Fruit fly (Drosophila melanogaster) Kc167 (cell line): Measurements from ENCODE around the gene tgo.

ENCODE experiments used
- Myc ChIP-seq: fragments of >200 bp; optimal IDR thresholded peaks from 2 replicates; lab custom pipeline; 2017; ENCODE audit warnings: missing external identifiers
- Sin3A ChIP-seq: fragments of >200 bp; optimal IDR thresholded peaks from 2 replicates; lab custom pipeline; 2018; ENCODE audit warnings: missing external identifiers
- h ChIP-seq: fragments of >200 bp; optimal IDR thresholded peaks from 3 replicates; lab custom pipeline; 2018; ENCODE audit warnings: missing external identifiers
- insv ChIP-seq: fragments of >200 bp; optimal IDR thresholded peaks from 3 replicates; lab custom pipeline; 2018; ENCODE audit warnings: missing external identifiers
- psq ChIP-seq: fragments of >200 bp; optimal IDR thresholded peaks from 2 replicates; lab custom pipeline; 2017; ENCODE audit warnings: missing external identifiers
- ttk ChIP-seq: sonication (Bioruptor generic); optimal IDR thresholded peaks from 2 replicates; lab custom pipeline; 2017; ENCODE audit warnings: missing external identifiers

tgo gene

DNA sequence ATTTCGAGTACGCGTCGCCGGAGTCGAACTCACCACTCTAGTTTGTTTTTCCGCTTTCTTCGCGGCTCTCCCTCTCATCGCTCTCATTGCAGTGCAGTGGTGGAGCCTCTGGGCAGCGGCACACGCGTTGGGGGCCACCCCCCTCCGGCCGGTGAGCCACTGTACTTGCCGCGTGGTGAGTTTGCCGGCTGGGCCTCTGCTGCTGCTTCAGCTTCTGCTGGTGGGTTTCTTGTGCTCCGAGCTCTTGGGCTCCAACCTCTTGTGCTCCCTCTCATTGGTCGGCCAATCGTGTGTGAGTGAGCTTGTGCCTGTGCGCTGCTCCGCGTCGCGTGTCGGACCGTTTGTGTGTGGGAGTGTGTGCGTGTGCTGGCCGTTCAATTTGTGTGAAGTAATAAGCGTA lies 33.2 kb upstream of the tgo start:
- no peak for TF ChIP-seq ttk (lab: Kevin White, UChicago)
- TF ChIP-seq psq (lab: Kevin White, UChicago): no peak
- TF ChIP-seq Myc (lab: Kevin White, UChicago): no peak
- TF ChIP-seq insv (lab: Kevin White, UChicago): no peak
- no peak for TF ChIP-seq Sin3A (lab: Kevin White, UChicago)
- no peak for TF ChIP-seq h (lab: Kevin White, UChicago)

DNA sequence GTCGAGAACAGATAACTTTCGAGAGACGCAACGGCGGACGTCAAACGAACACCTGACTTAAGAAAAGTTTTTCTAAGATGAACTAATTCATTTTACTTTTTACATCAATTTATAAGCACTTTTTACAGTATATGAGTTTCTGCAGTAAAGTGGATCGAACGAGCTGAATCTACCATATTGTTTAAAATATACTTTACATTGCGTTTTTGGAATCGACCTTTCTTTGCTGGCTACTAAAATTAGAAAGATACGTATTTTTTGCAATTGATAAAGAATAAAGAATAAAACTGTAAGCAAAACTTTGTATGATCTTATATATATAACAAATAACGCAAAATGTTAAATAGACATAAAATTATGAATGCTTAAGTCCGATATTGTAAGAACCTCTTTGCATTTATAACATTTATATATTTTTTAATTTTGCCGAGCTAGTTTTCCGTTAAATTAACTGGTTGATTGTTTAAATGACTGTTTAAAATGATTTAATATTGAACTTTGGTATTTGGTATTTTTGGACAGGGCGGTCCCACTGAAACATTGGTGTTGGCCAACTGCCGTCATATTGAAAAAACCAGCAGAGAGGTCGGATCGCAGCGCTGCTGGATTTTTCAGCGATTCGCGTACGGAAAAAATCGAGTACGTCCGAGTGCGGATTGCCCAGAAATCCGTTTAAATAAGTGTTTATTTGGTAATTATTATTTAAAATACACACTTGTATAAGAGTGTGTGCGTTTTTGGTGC lies 32.3 kb upstream of the tgo start, which contains the start of gene Kdm2:
Gene Kdm2 (plus strand): TSS at position 559 of the 744 bp plus-strand sequence.
- no peak for TF ChIP-seq psq (lab: Kevin White, UChicago)
- no peak for TF ChIP-seq ttk (lab: Kevin White, UChicago)
- no peak for TF ChIP-seq insv (lab: Kevin White, UChicago)
- TF ChIP-seq Myc (lab: Kevin White, UChicago): no peak
- TF ChIP-seq h (lab: Kevin White, UChicago): no peak

DNA sequence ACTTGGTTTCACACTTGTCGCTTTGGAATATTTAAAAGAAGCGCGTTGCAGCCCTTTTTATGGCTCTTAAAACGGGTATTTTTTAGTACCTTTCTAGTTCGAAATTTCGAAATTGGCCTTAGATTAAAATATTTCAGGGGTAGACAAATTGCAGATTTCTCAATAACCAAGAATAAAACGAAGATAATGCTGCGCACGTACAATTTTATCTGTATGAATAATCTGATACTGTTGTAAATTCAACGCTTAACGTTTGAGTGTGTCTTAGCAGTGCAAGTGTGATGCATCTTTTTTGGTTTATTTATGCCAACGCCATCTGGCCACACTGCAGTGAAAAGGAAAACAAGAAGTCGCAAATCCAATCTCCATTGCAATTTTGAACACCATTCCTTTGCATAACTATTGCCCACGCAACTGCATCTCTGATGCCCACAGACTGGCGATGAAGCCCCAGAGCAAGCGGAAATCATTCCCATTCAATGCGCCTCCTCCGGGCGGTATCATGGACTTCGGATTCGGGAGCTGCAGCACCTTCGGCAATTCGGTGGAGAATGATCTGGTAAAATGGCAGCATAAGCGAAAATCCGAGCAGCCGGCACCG lies 30.8 kb upstream of the tgo start, which contains the start of gene Nmdmc:
Gene Nmdmc (minus strand): TSS at position 37 of the 601 bp plus-strand sequence.
- TF ChIP-seq insv (lab: Kevin White, UChicago): no peak

DNA sequence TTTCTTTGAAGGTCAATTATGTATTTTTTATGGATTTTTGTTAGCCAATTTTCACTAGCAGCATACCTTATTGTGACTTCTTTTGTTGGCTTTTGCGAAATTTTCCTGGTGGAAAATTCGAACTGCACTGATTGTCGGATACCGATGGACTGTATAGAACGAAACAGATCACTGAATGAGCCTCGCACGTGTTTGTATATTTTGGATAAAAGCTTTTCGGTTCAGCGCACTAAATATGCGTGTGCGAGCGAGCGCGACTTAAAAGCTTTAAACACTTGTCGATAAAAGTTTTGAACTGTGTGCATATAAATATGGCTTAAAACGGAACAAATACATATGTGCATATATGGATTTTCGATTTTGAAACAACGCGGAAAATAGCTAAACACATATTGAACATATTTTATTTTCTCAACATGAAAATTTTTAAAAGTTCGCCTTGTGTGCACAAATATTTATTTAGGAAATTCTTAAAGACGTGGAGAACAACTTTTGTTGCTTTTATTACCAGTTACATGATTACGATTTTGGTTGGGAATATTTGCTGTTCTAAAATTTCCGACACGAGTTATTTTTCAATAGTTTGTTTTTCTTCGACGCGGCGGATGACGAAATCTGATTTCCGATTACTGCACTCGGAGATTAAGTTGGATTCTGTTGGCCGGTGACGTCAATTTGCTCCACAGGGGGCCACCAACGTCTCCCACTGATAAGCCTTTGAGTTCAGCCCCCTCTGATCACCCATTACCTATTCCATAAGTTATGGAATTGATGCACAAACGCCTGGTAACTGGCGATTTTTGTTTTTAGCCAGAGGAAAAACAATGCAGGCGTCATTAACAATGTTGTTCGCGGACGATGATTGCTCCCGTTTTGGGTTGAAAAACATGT lies 29.5 kb upstream of the tgo start:
- TF ChIP-seq Myc (lab: Kevin White, UChicago) (no peak), ttk (lab: Kevin White, UChicago) (no peak), insv (lab: Kevin White, UChicago) (no peak), h (lab: Kevin White, UChicago) (no peak), psq (lab: Kevin White, UChicago) (no peak), Sin3A (lab: Kevin White, UChicago) (no peak)

DNA sequence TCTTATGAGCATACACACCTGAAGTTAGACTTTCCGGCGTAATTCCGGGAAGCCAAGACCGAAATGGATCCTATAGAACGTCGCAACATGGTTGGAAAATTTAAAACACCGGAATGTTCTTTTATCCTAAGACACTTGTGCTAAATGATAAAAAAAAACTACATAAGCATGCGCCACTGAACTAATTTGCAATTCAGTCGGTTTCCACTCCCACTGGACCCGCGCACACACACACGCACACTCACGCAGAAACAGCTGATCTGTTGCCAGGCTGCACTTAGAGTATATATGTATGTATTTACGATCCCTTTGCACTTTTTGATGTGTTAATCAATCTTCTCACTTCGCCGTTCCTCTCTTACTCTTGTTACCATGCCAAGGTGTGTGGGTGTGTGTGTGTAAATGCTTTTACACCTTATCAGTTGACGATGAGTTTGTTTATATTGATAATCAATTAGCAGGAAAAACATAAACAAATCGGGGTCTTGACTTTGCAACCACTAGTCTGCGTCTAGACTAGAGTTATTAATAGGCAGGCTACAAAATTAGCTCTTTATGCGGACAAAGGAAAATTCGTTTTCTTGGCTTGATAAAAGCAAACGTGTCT lies 28.7 kb upstream of the tgo start, which contains the start of gene Mst85C:
Gene Mst85C (plus strand): TSS at position 180 of the 607 bp plus-strand sequence.
- TF ChIP-seq Myc (lab: Kevin White, UChicago) (no peak), ttk (lab: Kevin White, UChicago) (no peak), psq (lab: Kevin White, UChicago) (no peak)

DNA sequence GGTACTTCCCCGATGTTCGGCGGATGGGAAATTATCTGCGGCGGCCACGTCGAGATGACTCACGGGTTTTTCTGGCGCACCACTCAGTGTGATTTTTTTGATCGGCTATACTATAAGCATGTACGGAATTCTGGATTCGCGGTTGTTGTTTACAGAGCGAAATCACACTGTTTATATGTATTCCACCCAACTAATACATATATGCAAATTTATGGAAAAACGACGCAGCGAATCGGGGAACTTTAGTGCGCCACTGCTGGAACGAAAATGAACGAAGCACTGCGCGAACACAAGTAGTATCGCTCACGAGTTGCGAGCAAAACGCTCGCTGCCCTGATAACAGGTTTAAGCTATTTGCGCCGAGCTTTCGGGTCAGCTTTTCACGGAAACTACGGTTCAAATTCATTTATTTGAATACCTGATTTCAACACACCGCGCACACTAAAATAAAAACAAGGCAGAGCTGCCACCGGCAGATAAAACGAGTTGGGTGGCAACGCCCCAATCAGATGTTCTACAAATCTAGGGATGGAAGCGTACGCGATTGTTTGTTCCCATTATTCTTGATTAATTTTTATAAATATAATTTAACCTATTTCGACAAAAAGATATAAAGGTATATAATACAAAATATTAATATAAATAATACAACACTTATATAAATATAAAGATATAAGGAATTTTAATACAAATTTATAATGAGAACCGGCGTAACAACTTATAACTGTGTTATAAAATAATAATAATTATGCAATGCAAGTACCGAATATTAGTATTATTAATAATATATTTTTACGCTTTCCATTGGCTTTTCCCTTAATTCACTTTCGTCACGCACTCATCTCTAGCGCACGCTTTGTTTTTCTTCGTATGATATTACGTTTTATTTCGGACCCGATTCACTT lies 28.0 kb upstream of the tgo start, which contains the start of gene Rel:
Gene Rel (minus strand): TSS at position 417 of the 905 bp plus-strand sequence.
- no peak for TF ChIP-seq insv (lab: Kevin White, UChicago)
- TF ChIP-seq Sin3A (lab: Kevin White, UChicago): no peak
- TF ChIP-seq ttk (lab: Kevin White, UChicago): no peak
- no peak for TF ChIP-seq Myc (lab: Kevin White, UChicago)
- no peak for TF ChIP-seq h (lab: Kevin White, UChicago)

DNA sequence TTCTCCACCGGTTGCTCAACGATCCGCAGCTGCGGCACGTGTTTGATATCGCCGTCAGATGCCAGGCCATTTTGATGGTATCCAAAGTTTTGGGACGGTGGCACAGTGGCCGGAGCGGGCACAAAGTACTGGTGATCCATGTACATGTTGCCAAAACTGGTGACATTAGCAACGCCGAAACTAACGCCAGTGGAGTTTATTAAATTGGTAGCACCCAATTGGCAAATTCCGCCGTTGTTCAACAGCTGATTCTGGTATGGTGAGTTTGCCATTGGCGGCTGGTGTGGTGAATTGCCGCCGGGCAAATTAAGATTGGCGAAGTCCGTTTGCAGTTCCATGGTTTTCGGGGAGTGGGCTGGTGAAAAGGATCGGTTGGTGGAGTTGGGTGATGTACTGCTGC lies 27.1 kb upstream of the tgo start:
- TF ChIP-seq h (lab: Kevin White, UChicago) (no peak), ttk (lab: Kevin White, UChicago) (no peak)

dm6 chr3R:9045733-9046132 lies 25.9 kb upstream of the tgo start:
- TF ChIP-seq psq (lab: Kevin White, UChicago) (no peak), Sin3A (lab: Kevin White, UChicago) (no peak)

DNA sequence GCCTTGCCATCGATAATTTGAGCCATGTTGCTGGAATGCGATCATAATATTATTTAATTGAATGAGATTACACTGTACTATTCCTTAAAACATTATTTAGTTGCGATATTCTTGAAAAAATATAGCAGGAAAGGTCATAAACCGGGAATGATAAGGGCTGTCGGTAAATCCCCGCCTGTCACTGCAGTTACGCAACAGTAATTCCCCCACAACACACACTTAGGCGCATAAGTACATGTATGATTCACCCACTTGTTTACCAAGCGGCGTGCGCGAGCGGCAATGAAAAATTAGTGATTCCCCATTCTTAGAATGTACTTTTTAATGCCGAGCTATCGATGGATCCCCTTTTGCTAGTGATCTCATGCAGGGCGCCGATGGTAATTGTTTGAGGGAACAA lies 23.8 kb upstream of the tgo start:
- no peak for TF ChIP-seq ttk (lab: Kevin White, UChicago)
- TF ChIP-seq Sin3A (lab: Kevin White, UChicago): no peak
- TF ChIP-seq psq (lab: Kevin White, UChicago): no peak
- no peak for TF ChIP-seq Myc (lab: Kevin White, UChicago)
- TF ChIP-seq h (lab: Kevin White, UChicago): no peak
- no peak for TF ChIP-seq insv (lab: Kevin White, UChicago)

dm6 chr3R:9039448-9039847 lies 19.6 kb upstream of the tgo start, which contains the start of gene neur:
Gene neur, minus strand, starts transcription at chr3R:9039471.
- no peak for TF ChIP-seq h (lab: Kevin White, UChicago)

DNA sequence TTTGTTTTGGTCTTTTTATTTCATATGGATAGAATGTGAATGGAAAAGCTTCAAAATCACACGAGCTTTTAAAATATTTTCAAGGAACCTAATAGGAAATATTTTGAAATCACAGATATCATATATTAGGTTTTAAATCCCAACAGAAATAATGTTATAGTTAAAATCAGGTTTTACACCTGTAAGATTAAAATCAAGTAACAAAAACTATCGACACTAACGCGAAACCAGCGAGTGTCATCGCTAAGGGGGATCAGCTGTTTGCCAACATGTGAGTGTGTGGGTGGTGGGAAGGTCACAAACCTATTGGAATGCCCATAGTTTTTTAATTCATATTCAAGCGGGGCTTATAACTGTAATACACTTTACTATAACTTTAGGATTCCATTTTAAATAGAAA lies 18.8 kb upstream of the tgo start, which contains the start of gene hyx:
Gene hyx (plus strand): TSS at position 109 of the 400 bp plus-strand sequence.
- TF ChIP-seq ttk (lab: Kevin White, UChicago): no peak
- TF ChIP-seq Myc (lab: Kevin White, UChicago): no peak
- TF ChIP-seq insv (lab: Kevin White, UChicago): no peak
- no peak for TF ChIP-seq psq (lab: Kevin White, UChicago)
- no peak for TF ChIP-seq Sin3A (lab: Kevin White, UChicago)
